Worm (Caenorhabditis elegans): ENCODE results near the gene C24A3.4.

Gene C24A3.4

ce11 chrX:9025484-9025883 is 33.3 kb downstream of the C24A3.4 start:
- TF ChIP-seq him-1 (tag; optimal IDR thresholded peaks at IDR 0.05) (no peak), dao-5 (tag; optimal IDR thresholded peaks at IDR 0.05) (no peak), W03F9.2 (tag; optimal IDR thresholded peaks at IDR 0.05) (no peak)

- TF ChIP-seq him-1 (tag; optimal IDR thresholded peaks at IDR 0.05) (no peak), W03F9.2 (tag; optimal IDR thresholded peaks at IDR 0.05) (no peak), dao-5 (tag; optimal IDR thresholded peaks at IDR 0.05) (no peak)
These were observed 35.1 kb downstream of the C24A3.4 start, which contains the start of gene T25B6.3 for ce11 chrX:9027304-9027703. TSS of gene T25B6.3 (plus strand) at chrX:9027604.

- TF ChIP-seq W03F9.2 (tag; optimal IDR thresholded peaks at IDR 0.05) (no peak), him-1 (tag; optimal IDR thresholded peaks at IDR 0.05) (no peak), dao-5 (tag; optimal IDR thresholded peaks at IDR 0.05) (no peak)
These were observed 36.8 kb downstream of the C24A3.4 start, which contains the start of gene snf-12 for ce11 chrX:9028909-9029520. TSS of gene snf-12 (plus strand) at chrX:9029470.

- no peak for TF ChIP-seq W03F9.2 (tag; optimal IDR thresholded peaks at IDR 0.05)
- TF ChIP-seq him-1 (tag; optimal IDR thresholded peaks at IDR 0.05): no peak
- no peak for TF ChIP-seq dao-5 (tag; optimal IDR thresholded peaks at IDR 0.05)
These were observed 42.1 kb downstream of the C24A3.4 start, which contains the start of gene nep-22 for ce11 chrX:9034310-9034709. TSS of gene nep-22 (plus strand) at chrX:9034554.

- no peak for TF ChIP-seq W03F9.2 (tag; optimal IDR thresholded peaks at IDR 0.05)
- no peak for TF ChIP-seq him-1 (tag; optimal IDR thresholded peaks at IDR 0.05)
- no peak for TF ChIP-seq dao-5 (tag; optimal IDR thresholded peaks at IDR 0.05)
These were observed 42.9 kb downstream of the C24A3.4 start for ce11 chrX:9035142-9035541.

ce11 chrX:9036237-9036636 is 44.0 kb downstream of the C24A3.4 start:
- no peak for TF ChIP-seq dao-5 (tag; optimal IDR thresholded peaks at IDR 0.05)

All from whole organism, L4/young adult.